Fruit fly (Drosophila melanogaster) whole organism, pupa: ENCODE results near the gene grp.

Experiments
- CG12605 ChIP-seq: fragments of 200-800 bp; sonication (Bioruptor generic); IDR thresholded peaks from 2 replicates; pipeline ENCODE4 v1.3.6; 2022; ENCODE audit warnings: missing biosample characterization, missing genetic modification characterization
- CG13204 ChIP-seq: fragments of 200-800 bp; sonication (Bioruptor generic); optimal IDR thresholded peaks from 2 replicates; lab custom pipeline; 2018; ENCODE audit warnings: missing biosample characterization, mild to moderate bottlenecking, missing genetic modification characterization, moderate library complexity
- CG14655 ChIP-seq: fragments of 200-800 bp; sonication (Bioruptor generic); optimal IDR thresholded peaks from 3 replicates; lab custom pipeline; 2017; ENCODE audit warnings: mild to moderate bottlenecking, missing biosample characterization, missing genetic modification reagents, missing genetic modification characterization
- CG15710 ChIP-seq: fragments of 200-800 bp; sonication (Bioruptor generic); optimal IDR thresholded peaks from 2 replicates; lab custom pipeline; 2018; ENCODE audit warnings: missing biosample characterization, mild to moderate bottlenecking, missing genetic modification characterization, moderate library complexity
- CG17806 ChIP-seq: fragments of 200-800 bp; sonication (Bioruptor generic); optimal IDR thresholded peaks from 2 replicates; lab custom pipeline; 2018; ENCODE audit warnings: missing biosample characterization, mild to moderate bottlenecking, missing genetic modification characterization, moderate library complexity
- CG34367 ChIP-seq: fragments of 200-800 bp; sonication (Bioruptor generic); optimal IDR thresholded peaks from 2 replicates; lab custom pipeline; 2018; ENCODE audit warnings: missing biosample characterization, mild to moderate bottlenecking, missing genetic modification characterization
- D1 ChIP-seq: fragments of 200-800 bp; sonication (Bioruptor generic); optimal IDR thresholded peaks from 2 replicates; lab custom pipeline; 2018; ENCODE audit warnings: missing biosample characterization, mild to moderate bottlenecking, missing genetic modification characterization, moderate library complexity

DNA sequence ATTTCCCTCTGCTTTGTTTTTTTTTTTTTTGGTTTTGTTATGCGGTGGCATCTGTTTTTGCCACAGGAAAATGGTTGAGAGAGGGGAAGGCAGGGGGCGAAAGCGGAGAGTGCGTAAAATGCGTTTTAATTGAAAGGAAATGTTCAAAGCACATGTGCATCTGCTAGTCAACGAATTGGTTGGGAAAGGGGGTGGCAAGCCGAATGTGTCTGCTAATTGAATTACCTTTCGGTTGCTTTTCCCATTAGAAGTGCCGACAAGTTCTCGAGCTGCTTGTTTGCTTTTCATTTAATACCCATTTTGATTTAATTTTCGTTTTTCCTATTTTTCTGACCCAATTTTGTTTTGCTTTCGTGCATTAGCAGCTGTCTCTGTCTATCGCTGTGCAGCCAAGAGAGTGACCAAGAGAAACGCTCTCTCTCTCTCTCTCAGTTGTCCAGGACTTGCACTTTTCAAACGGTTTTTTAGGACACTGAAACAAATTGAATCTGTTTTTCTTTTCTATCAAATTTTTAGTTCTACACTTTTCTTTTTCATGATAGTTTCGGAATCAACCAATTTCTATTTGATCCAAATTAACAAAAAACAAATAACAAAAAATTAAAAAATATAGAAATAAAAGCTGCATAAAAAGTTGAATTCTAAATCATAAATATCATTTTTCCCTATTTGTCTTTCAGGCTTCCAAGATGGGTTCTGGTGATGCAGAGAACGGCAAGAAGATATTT, 38.8 kb downstream of the grp start:
- peak; percentile 46 for TF ChIP-seq CG14655 (GFP tag; lab: Kevin White, UChicago)
- TF ChIP-seq CG17806 (tag; lab: Kevin White, UChicago): no peak
- no peak for TF ChIP-seq CG13204 (GFP tag; lab: Kevin White, UChicago)
- TF ChIP-seq CG34367 (tag; lab: Kevin White, UChicago): no peak
- TF ChIP-seq D1 (tag; lab: Kevin White, UChicago): no peak
- TF ChIP-seq CG12605 (GFP tag; lab: Robert Waterston, UW): no peak
- TF ChIP-seq CG15710: no peak
